Fruit fly (Drosophila melanogaster) whole organism, embryonic: ENCODE measurements around the gene CG43401.
A peak's percentile ranks its signal among the peaks of the same experiment; 100 is the strongest.

Source experiments
- Awh ChIP-seq: fragments of 200-800 bp; sonication (Bioruptor generic); IDR thresholded peaks from 2 replicates; pipeline ENCODE4, ENCODE4 v1.3.6; 2022; ENCODE audit warnings: missing biosample characterization, missing genetic modification characterization
- C15 ChIP-seq: fragments of 200-800 bp; sonication (Bioruptor generic); IDR thresholded peaks from 3 replicates; pipeline ENCODE4 v1.3.6; 2022; ENCODE audit warnings: missing biosample characterization, missing genetic modification characterization
- CG12744 ChIP-seq: fragments of 200-800 bp; sonication (Bioruptor generic); optimal IDR thresholded peaks from 2 replicates; lab custom pipeline; 2016; ENCODE audit warnings: missing biosample characterization, missing genetic modification characterization
- CG14860 ChIP-seq: fragments of 200-800 bp; sonication (Bioruptor generic); IDR thresholded peaks from 3 replicates; pipeline ENCODE4 v1.3.6; 2022; ENCODE audit warnings: missing biosample characterization, missing genetic modification characterization; ENCODE audit not compliant: partially characterized antibody
- CG15011 ChIP-seq: fragments of 200-800 bp; sonication (Bioruptor generic); optimal IDR thresholded peaks from 3 replicates; lab custom pipeline; 2018; ENCODE audit warnings: missing biosample characterization, mild to moderate bottlenecking, missing genetic modification characterization
- CG1792 ChIP-seq: fragments of 200-800 bp; sonication (Bioruptor generic); optimal IDR thresholded peaks from 2 replicates; lab custom pipeline; 2016; ENCODE audit warnings: missing biosample characterization, missing genetic modification characterization
- CG18262 ChIP-seq: fragments of 200-800 bp; optimal IDR thresholded peaks from 3 replicates; lab custom pipeline; 2019; ENCODE audit warnings: missing biosample characterization, mild to moderate bottlenecking, missing genetic modification characterization, moderate library complexity
- CG2678 ChIP-seq: fragments of 200-800 bp; sonication (Bioruptor generic); optimal IDR thresholded peaks from 3 replicates; lab custom pipeline; 2019; ENCODE audit warnings: missing biosample characterization, mild to moderate bottlenecking, missing genetic modification characterization, moderate library complexity
- CG2712 ChIP-seq: fragments of 200-800 bp; optimal IDR thresholded peaks from 3 replicates; lab custom pipeline; 2019; ENCODE audit warnings: missing biosample characterization, mild to moderate bottlenecking, missing genetic modification characterization, moderate library complexity
- CG3163 ChIP-seq: fragments of 200-800 bp; sonication (Bioruptor generic); optimal IDR thresholded peaks from 3 replicates; lab custom pipeline; 2016; ENCODE audit warnings: missing biosample characterization, missing genetic modification characterization
- CG33213 ChIP-seq: fragments of 200-800 bp; sonication (Bioruptor generic); optimal IDR thresholded peaks from 3 replicates; lab custom pipeline; 2016; ENCODE audit warnings: missing biosample characterization, missing genetic modification characterization
- CG4424 ChIP-seq: fragments of 200-800 bp; sonication (Bioruptor generic); optimal IDR thresholded peaks from 3 replicates; lab custom pipeline; 2016; ENCODE audit warnings: missing biosample characterization, missing genetic modification characterization
- CG6254 ChIP-seq: fragments of 200-800 bp; sonication (Bioruptor generic); optimal IDR thresholded peaks from 3 replicates; lab custom pipeline; 2017; ENCODE audit warnings: mild to moderate bottlenecking, missing biosample characterization, missing genetic modification reagents, missing genetic modification characterization
- CG7786 ChIP-seq: fragments of 200-800 bp; sonication (Bioruptor generic); optimal IDR thresholded peaks from 2 replicates; lab custom pipeline; 2016; ENCODE audit warnings: missing biosample characterization, missing genetic modification characterization
- CG8281 ChIP-seq: fragments of 200-800 bp; sonication (Bioruptor generic); optimal IDR thresholded peaks from 2 replicates; lab custom pipeline; 2018; ENCODE audit warnings: missing biosample characterization, mild to moderate bottlenecking, missing genetic modification characterization, moderate library complexity
- CG8944 ChIP-seq: fragments of 200-800 bp; sonication (Bioruptor generic); optimal IDR thresholded peaks from 3 replicates; lab custom pipeline; 2016; ENCODE audit warnings: missing biosample characterization, missing genetic modification characterization
- CHES-1-like ChIP-seq: fragments of 200-800 bp; sonication (Bioruptor generic); optimal IDR thresholded peaks from 2 replicates; lab custom pipeline; 2016; ENCODE audit warnings: missing biosample characterization, missing genetic modification characterization
- Camta ChIP-seq: fragments of 200-800 bp; sonication (Bioruptor generic); optimal IDR thresholded peaks from 2 replicates; lab custom pipeline; 2016; ENCODE audit warnings: missing biosample characterization, missing genetic modification characterization
- D19B ChIP-seq: fragments of 200-800 bp; sonication (Bioruptor generic); optimal IDR thresholded peaks from 2 replicates; lab custom pipeline; 2017; ENCODE audit warnings: missing biosample characterization, mild to moderate bottlenecking, missing genetic modification characterization
- Doc2 ChIP-seq: fragments of 200-800 bp; sonication (Bioruptor generic); IDR thresholded peaks from 2 replicates; pipeline ENCODE4 v1.3.6; 2022; ENCODE audit warnings: missing biosample characterization, missing genetic modification characterization
- E2f1 ChIP-seq: fragments of 200-800 bp; sonication (Bioruptor generic); IDR thresholded peaks from 2 replicates; pipeline ENCODE4 v1.3.6; 2022; ENCODE audit warnings: missing biosample characterization, missing genetic modification characterization
- E2f2 ChIP-seq: fragments of 200-800 bp; sonication (Bioruptor generic); IDR thresholded peaks from 2 replicates; pipeline ENCODE4 v1.3.6; 2022; ENCODE audit warnings: missing biosample characterization, missing genetic modification characterization
- GATAe ChIP-seq: fragments of 200-800 bp; sonication (Bioruptor generic); conservative IDR thresholded peaks from 2 replicates; pipeline ENCODE4 v1.3.6; 2022; ENCODE audit warnings: missing biosample characterization, missing genetic modification characterization
- HLH4C ChIP-seq: fragments of 200-800 bp; sonication (Bioruptor generic); IDR thresholded peaks from 3 replicates; pipeline ENCODE4 v1.3.6; 2022; ENCODE audit warnings: missing biosample characterization, missing genetic modification characterization; ENCODE audit not compliant: partially characterized antibody
- HLHmδ ChIP-seq: fragments of 200-800 bp; sonication (Bioruptor generic); optimal IDR thresholded peaks from 2 replicates; lab custom pipeline; 2018; ENCODE audit warnings: missing biosample characterization, mild to moderate bottlenecking, missing genetic modification characterization, moderate library complexity
- HmgD ChIP-seq: fragments of 200-800 bp; sonication (Bioruptor generic); optimal IDR thresholded peaks from 3 replicates; lab custom pipeline; 2016; ENCODE audit warnings: missing biosample characterization, missing genetic modification characterization
- Lim3 ChIP-seq: fragments of 200-800 bp; sonication (Bioruptor generic); IDR thresholded peaks from 2 replicates; pipeline ENCODE4 v1.3.6; 2022; ENCODE audit warnings: missing biosample characterization, missing genetic modification characterization
- NC2α ChIP-seq: fragments of 200-800 bp; sonication (Bioruptor generic); optimal IDR thresholded peaks from 2 replicates; lab custom pipeline; 2016; ENCODE audit warnings: missing biosample characterization, missing genetic modification characterization
- PHDP ChIP-seq: fragments of 200-800 bp; sonication (Bioruptor generic); optimal IDR thresholded peaks from 3 replicates; lab custom pipeline; 2018; ENCODE audit warnings: missing biosample characterization, mild to moderate bottlenecking, missing genetic modification characterization, moderate library complexity
- Sox100B ChIP-seq: fragments of 200-800 bp; sonication (Bioruptor generic); optimal IDR thresholded peaks from 3 replicates; lab custom pipeline; 2018; ENCODE audit warnings: missing biosample characterization, mild to moderate bottlenecking, missing genetic modification characterization
- Sry-δ ChIP-seq: fragments of 200-800 bp; sonication (Bioruptor generic); optimal IDR thresholded peaks from 2 replicates; lab custom pipeline; 2016; ENCODE audit warnings: missing biosample characterization, missing genetic modification characterization
- Xbp1 ChIP-seq: fragments of 200-800 bp; sonication (Bioruptor generic); optimal IDR thresholded peaks from 3 replicates; lab custom pipeline; 2016; ENCODE audit warnings: missing biosample characterization, mild to moderate bottlenecking, missing genetic modification characterization
- ab ChIP-seq: fragments of 200-800 bp; sonication (Bioruptor generic); optimal IDR thresholded peaks from 2 replicates; lab custom pipeline; 2016; ENCODE audit warnings: missing biosample characterization, missing genetic modification characterization
- ash1 ChIP-seq: fragments of 200-800 bp; sonication (Bioruptor generic); optimal IDR thresholded peaks from 2 replicates; lab custom pipeline; 2018; ENCODE audit warnings: missing biosample characterization, mild to moderate bottlenecking, missing genetic modification characterization
- bab2 ChIP-seq: fragments of 200-800 bp; sonication (Bioruptor generic); optimal IDR thresholded peaks from 2 replicates; lab custom pipeline; 2016; ENCODE audit warnings: missing biosample characterization, missing genetic modification characterization
- chinmo ChIP-seq: fragments of 200-800 bp; sonication (Bioruptor generic); IDR thresholded peaks from 4 replicates; pipeline ENCODE4 v1.3.6; 2022; ENCODE audit warnings: missing biosample characterization, missing genetic modification characterization; ENCODE audit not compliant: partially characterized antibody
- fru ChIP-seq: fragments of >200 bp; optimal IDR thresholded peaks from 2 replicates; lab custom pipeline; 2017
- gcm ChIP-seq: fragments of 200-800 bp; sonication (Bioruptor generic); optimal IDR thresholded peaks from 2 replicates; lab custom pipeline; 2019; ENCODE audit warnings: missing biosample characterization, mild to moderate bottlenecking, missing genetic modification characterization, moderate library complexity
- gem ChIP-seq: fragments of 200-800 bp; sonication (Bioruptor generic); optimal IDR thresholded peaks from 2 replicates; lab custom pipeline; 2019; ENCODE audit warnings: missing biosample characterization, mild to moderate bottlenecking, missing genetic modification characterization, moderate library complexity
- ham ChIP-seq: fragments of 200-800 bp; sonication (Bioruptor generic); IDR thresholded peaks from 2 replicates; pipeline ENCODE4 v1.3.6; 2022; ENCODE audit warnings: missing biosample characterization, missing genetic modification characterization
- hb ChIP-seq: fragments of 200-800 bp; sonication (Bioruptor generic); IDR thresholded peaks from 3 replicates; pipeline ENCODE4 v1.3.6; 2022; ENCODE audit warnings: missing biosample characterization, missing genetic modification characterization; ENCODE audit not compliant: partially characterized antibody
- mld ChIP-seq: fragments of 200-800 bp; sonication (Bioruptor generic); IDR thresholded peaks from 3 replicates; pipeline ENCODE4 v1.3.6; 2022; ENCODE audit warnings: missing biosample characterization, missing genetic modification characterization; ENCODE audit not compliant: partially characterized antibody
- sc ChIP-seq, 3 experiments: fragments of >200 bp in 2 of 3; fragments of 200-800 bp in 1 of 3; sonication (Bioruptor generic) in 1 of 3; optimal IDR thresholded peaks; 2 replicates in 2 of 3; 3 replicates in 1 of 3; lab custom pipeline; 2017; ENCODE audit warnings: mild to moderate bottlenecking in 1 of 3, missing biosample characterization in 1 of 3, missing genetic modification characterization in 1 of 3, missing genetic modification reagents in 1 of 3
- sens ChIP-seq: fragments of 200-800 bp; sonication (Bioruptor generic); peaks from one replicate; lab custom pipeline; 2016; ENCODE audit warnings: missing biosample characterization, missing genetic modification characterization
- slou ChIP-seq: fragments of 200-800 bp; sonication (Bioruptor generic); optimal IDR thresholded peaks from 3 replicates; lab custom pipeline; 2016; ENCODE audit warnings: missing biosample characterization, missing genetic modification characterization
- sna ChIP-seq: fragments of 200-800 bp; sonication (Bioruptor generic); IDR thresholded peaks from 2 replicates; pipeline ENCODE4 v1.3.6; 2022; ENCODE audit warnings: missing biosample characterization, missing genetic modification characterization; ENCODE audit not compliant: partially characterized antibody
- stc ChIP-seq: fragments of 200-800 bp; sonication (Bioruptor generic); IDR thresholded peaks from 2 replicates; pipeline ENCODE4 v1.3.6; 2022; ENCODE audit warnings: missing biosample characterization, missing genetic modification characterization
- twi ChIP-seq: fragments of 200-800 bp; optimal IDR thresholded peaks from 2 replicates; lab custom pipeline; 2019; ENCODE audit warnings: missing biosample characterization, mild to moderate bottlenecking, missing genetic modification characterization, moderate library complexity
- vvl ChIP-seq: fragments of 200-800 bp; sonication (Bioruptor generic); IDR thresholded peaks from 2 replicates; pipeline ENCODE4 v1.3.6; 2022; ENCODE audit warnings: missing biosample characterization, missing genetic modification characterization
- yki ChIP-seq: fragments of >200 bp; optimal IDR thresholded peaks from 3 replicates; lab custom pipeline; 2018
- zfh1 ChIP-seq: fragments of 200-800 bp; sonication (Bioruptor generic); IDR thresholded peaks from 3 replicates; pipeline ENCODE4 v1.3.6; 2022; ENCODE audit warnings: missing biosample characterization, missing genetic modification characterization

CG43401 gene

dm6 chr2L:1462136-1462535 is 33.9 kb downstream of the CG43401 start (continued):
- TF ChIP-seq chinmo (no peak), stc (GFP tag; lab: Robert Waterston, UW) (no peak), CG18262 (peak; percentile 73), vvl (peak; percentile 54), ab (no peak), CG7786 (peak; percentile 19), CG15011 (GFP tag; lab: Kevin White, UChicago) (no peak), Sry-δ (GFP tag; lab: Kevin White, UChicago) (peak; percentile 61), fru (no peak), ash1 (GFP tag; lab: Kevin White, UChicago) (no peak), zfh1 (peak; percentile 86), bab2 (peak; percentile 5), gcm (GFP tag; lab: Kevin White, UChicago) (peak; percentile 82), sc (optimal IDR thresholded peaks at IDR 0.05; lab: Kevin White, UChicago) (no peak), sc (GFP tag; optimal IDR thresholded peaks at IDR 0.05; lab: Kevin White, UChicago) (peak; percentile 34), CG14860 (peak; percentile 70), CG2712 (tag; lab: Kevin White, UChicago) (peak; percentile 80), HLH4C (GFP tag; lab: Robert Waterston, UW) (peak; percentile 67; the same call in 2 of the 3 replicates), CG1792 (GFP tag; lab: Kevin White, UChicago) (no peak), Doc2 (GFP tag; lab: Robert Waterston, UW) (no peak), PHDP (peak; percentile 18), CG2678 (tag; lab: Kevin White, UChicago) (peak; percentile 17), CHES-1-like (GFP tag; lab: Kevin White, UChicago) (peak; percentile 30), CG8281 (tag; lab: Kevin White, UChicago) (no peak), ham (GFP tag; lab: Robert Waterston, UW) (no peak), E2f2 (GFP tag; lab: Robert Waterston, UW) (peak; percentile 35), NC2α (GFP tag; lab: Kevin White, UChicago) (peak; percentile 7), HmgD (peak; percentile 17), yki (no peak), gem (tag; lab: Kevin White, UChicago) (peak; percentile 78), CG6254 (GFP tag; lab: Kevin White, UChicago) (peak; percentile 20), D19B (no peak), Sox100B (GFP tag; lab: Kevin White, UChicago) (no peak), sens (GFP tag; lab: Kevin White, UChicago) (peak; percentile 96), HLHmδ (GFP tag; lab: Kevin White, UChicago) (peak; percentile 54), GATAe (GFP tag; lab: Robert Waterston, UW) (no peak), Lim3 (GFP tag; lab: Robert Waterston, UW) (no peak), CG3163 (GFP tag; lab: Kevin White, UChicago) (no peak), slou (no peak), mld (GFP tag; lab: Robert Waterston, UW) (peak; percentile 60; the same call in 2 of the 3 replicates), twi (tag; lab: Kevin White, UChicago) (peak; percentile 99), Xbp1 (GFP tag; lab: Kevin White, UChicago) (peak; percentile 43), CG4424 (peak; percentile 22), CG12744 (no peak), CG8944 (GFP tag; lab: Kevin White, UChicago) (peak; percentile 50), Camta (peak; percentile 27), hb (GFP tag; lab: Robert Waterston, UW) (peak; percentile 69; the same call in 2 of the 3 replicates), C15 (GFP tag; lab: Robert Waterston, UW) (no peak), sna (peak; percentile 58; the same call in 1 of the 2 replicates), Awh (GFP tag; lab: Robert Waterston, UW) (peak; percentile 39; the same call in 1 of the 2 replicates), CG33213 (GFP tag; lab: Kevin White, UChicago) (peak; percentile 5), E2f1 (GFP tag; lab: Robert Waterston, UW) (peak; percentile 34)
